Worm (Caenorhabditis elegans) whole organism, L4 larva: Measurements from ENCODE around the gene ins-13.

Source experiments
- F26F4.8 ChIP-seq: fragments of 200-800 bp; sonication (Bioruptor generic); conservative IDR thresholded peaks from 2 replicates; pipeline ENCODE4 v1.3.6; 2022; ENCODE audit warnings: missing genetic modification characterization, missing compliant biosample characterization
- R02D3.7 ChIP-seq: fragments of 150-350 bp; sonication (generic microtip); optimal IDR thresholded peaks from 3 replicates; lab custom pipeline; 2014; ENCODE audit warnings: missing biosample characterization, missing genetic modification characterization
- mdt-29 ChIP-seq: fragments of 200-800 bp; sonication (Bioruptor generic); IDR thresholded peaks from 2 replicates; pipeline ENCODE4 v1.3.6; 2022; ENCODE audit warnings: missing genetic modification reagents, missing genetic modification characterization, missing compliant biosample characterization
- nhr-102 ChIP-seq: sonication (generic microtip); optimal IDR thresholded peaks from 2 replicates; lab custom pipeline; 2016; ENCODE audit warnings: mild to moderate bottlenecking, missing genetic modification characterization, moderate library complexity, missing compliant biosample characterization
- nhr-237 ChIP-seq: sonication (generic microtip); optimal IDR thresholded peaks from 2 replicates; lab custom pipeline; 2017; ENCODE audit warnings: missing biosample characterization, missing genetic modification characterization

DNA sequence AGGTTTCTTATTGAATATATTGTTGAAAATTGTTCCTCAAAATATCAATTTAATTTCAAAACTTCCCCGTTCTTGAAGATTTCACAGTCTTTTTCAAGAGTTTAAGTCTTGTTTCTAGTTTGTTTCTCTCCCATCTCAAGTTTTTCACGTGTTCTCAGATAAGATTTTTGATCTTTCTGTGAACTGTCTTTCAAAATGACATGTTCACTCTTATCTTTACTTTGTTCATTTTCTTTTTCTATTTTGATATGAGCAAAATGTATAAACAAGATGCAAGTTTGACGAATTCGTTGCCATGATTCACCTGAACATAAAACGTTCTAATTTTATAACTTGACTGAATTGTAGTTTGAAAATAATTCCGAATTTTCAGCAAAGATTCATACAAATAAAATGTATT, 10.1 kb upstream of the ins-13 start:
- TF ChIP-seq nhr-237 (tag; lab: Kevin White, UChicago) = no peak
- no peak for TF ChIP-seq nhr-102 (tag; lab: Kevin White, UChicago)
- TF ChIP-seq F26F4.8 (GFP tag; lab: Robert Waterston, UW) = no peak
- no peak for TF ChIP-seq R02D3.7 (tag; lab: Kevin White, UChicago)
- TF ChIP-seq mdt-29 = no peak
